Worm (Caenorhabditis elegans): ENCODE data around the gene fbxb-114.

DNA sequence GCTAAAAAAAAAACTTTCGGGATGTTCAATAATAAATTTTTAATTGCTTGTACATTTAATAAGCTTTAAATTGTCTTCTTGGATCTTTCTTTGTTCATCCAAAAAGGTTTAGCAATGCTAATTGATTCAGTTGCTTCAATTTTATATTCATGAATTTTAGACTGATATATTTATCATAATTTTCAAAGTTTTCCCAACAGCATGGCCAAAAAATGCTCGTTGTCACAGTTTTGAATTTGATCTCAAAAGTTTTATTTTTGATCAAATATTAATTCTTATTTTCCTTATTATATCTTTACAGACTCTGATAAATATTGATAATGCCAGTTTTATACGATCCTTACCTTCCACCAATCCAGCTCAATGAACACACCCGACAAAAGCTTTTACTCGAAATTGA, at the start of gene fbxb-114:
- TF ChIP-seq ztf-18 (tag; optimal IDR thresholded peaks at IDR 0.05) (no peak), nfya-2 (GFP tag; IDR thresholded peaks at IDR 0.05) (no peak), F52B5.7 (tag; optimal IDR thresholded peaks at IDR 0.05) (no peak), pha-4 (tag; optimal IDR thresholded peaks at IDR 0.05) (no peak), ekl-4 (GFP tag; IDR thresholded peaks at IDR 0.05) (no peak), efl-1 (GFP tag; optimal IDR thresholded peaks at IDR 0.05) (no peak), egl-18 (GFP tag; IDR thresholded peaks at IDR 0.05) (no peak), egl-44 (GFP tag; IDR thresholded peaks at IDR 0.05) (no peak), lin-54 (GFP tag; optimal IDR thresholded peaks at IDR 0.05) (no peak)

Data from whole organism, young adult.